Fruit fly (Drosophila melanogaster) S2 (cell line): ENCODE results near the gene CYLD.

Source experiments
- CG8478 ChIP-seq: fragments of >200 bp; optimal IDR thresholded peaks from 2 replicates; lab custom pipeline; 2018
- CTCF ChIP-seq, 2 experiments: fragments of >200 bp; optimal IDR thresholded peaks; 2 replicates each; lab custom pipeline; 2018

DNA sequence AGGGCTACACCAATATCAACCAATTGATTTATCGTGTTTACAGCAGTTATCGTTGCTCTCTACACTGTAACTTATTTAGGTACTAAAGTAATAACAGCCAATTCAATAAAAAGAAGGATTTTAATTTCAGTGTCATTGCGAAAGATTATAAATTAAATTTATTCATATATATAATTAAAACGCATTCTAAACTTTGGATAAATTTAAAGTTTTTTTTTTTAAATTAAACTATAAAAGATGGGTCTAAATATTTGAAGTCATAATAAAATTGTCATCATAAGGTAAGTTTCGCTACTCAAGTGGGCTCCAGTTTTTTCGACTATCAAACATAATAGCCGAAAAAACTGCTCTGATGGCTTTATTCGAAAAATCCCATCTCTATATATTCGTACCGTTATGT lies 27.4 kb downstream of the CYLD start, which contains the start of gene trk:
- TF ChIP-seq CG8478 (lab: Kevin White, UChicago) (no peak), CTCF (optimal IDR thresholded peaks at IDR 0.05; lab: Kevin White, UChicago) (no peak)
